Worm (Caenorhabditis elegans) whole organism, L1 larva: ENCODE results near the gene glb-6.

Experiments used
- C34B4.2 ChIP-seq: sonication (generic microtip); optimal IDR thresholded peaks from 2 replicates; lab custom pipeline; 2017; ENCODE audit warnings: mild to moderate bottlenecking, missing genetic modification characterization, missing compliant biosample characterization
- aha-1 ChIP-seq: fragments of 150-350 bp; optimal IDR thresholded peaks from 2 replicates; lab custom pipeline; 2014; ENCODE audit warnings: missing biosample characterization, missing genetic modification characterization
- ama-1 ChIP-seq: fragments of 150-350 bp; optimal IDR thresholded peaks from 2 replicates; lab custom pipeline; 2014
- blmp-1 ChIP-seq: fragments of 150-350 bp; optimal IDR thresholded peaks from 2 replicates; lab custom pipeline; 2014; ENCODE audit warnings: missing biosample characterization, missing genetic modification characterization
- ceh-82 ChIP-seq, 3 experiments: fragments of 150-350 bp in 1 of 3; sonication (generic microtip) in 2 of 3; optimal IDR thresholded peaks; 2 replicates each; lab custom pipeline; 2014 to 2017; ENCODE audit warnings: missing biosample characterization in 3 of 3, missing genetic modification characterization in 3 of 3
- ceh-88 ChIP-seq: fragments of 200-800 bp; sonication (Bioruptor generic); IDR thresholded peaks from 2 replicates; pipeline ENCODE4 v1.3.6; 2022; ENCODE audit warnings: missing genetic modification characterization, missing compliant biosample characterization
- dpl-1 ChIP-seq, 3 experiments: fragments of 150-350 bp in 2 of 3; sonication (generic microtip) in 1 of 3; optimal IDR thresholded peaks; 2 replicates each; lab custom pipeline; 2014 to 2017; ENCODE audit warnings: missing biosample characterization in 3 of 3, missing genetic modification characterization in 3 of 3, missing genetic modification reagents in 3 of 3
- efl-1 ChIP-seq, 4 experiments: fragments of 150-350 bp; optimal IDR thresholded peaks in 3 of 4; peaks in 1 of 4; 1 replicate in 1 of 4; 2 replicates in 3 of 4; lab custom pipeline; 2014; ENCODE audit warnings: missing biosample characterization in 2 of 4, missing genetic modification characterization in 2 of 4, missing genetic modification reagents in 2 of 4
- efl-3 ChIP-seq: fragments of 200-800 bp; sonication (Bioruptor generic); optimal IDR thresholded peaks from 2 replicates; lab custom pipeline; 2018; ENCODE audit warnings: mild to moderate bottlenecking, missing genetic modification characterization, missing compliant biosample characterization
- hlh-4 ChIP-seq: sonication (generic microtip); optimal IDR thresholded peaks from 2 replicates; lab custom pipeline; 2016; ENCODE audit warnings: mild to moderate bottlenecking, missing genetic modification characterization, missing compliant biosample characterization
- isw-1 ChIP-seq: fragments of 200-800 bp; sonication (Bioruptor generic); IDR thresholded peaks from 2 replicates; pipeline ENCODE4 v1.3.6; 2022; ENCODE audit warnings: missing genetic modification characterization, missing compliant biosample characterization
- jun-1 ChIP-seq: fragments of 150-350 bp; optimal IDR thresholded peaks from 2 replicates; lab custom pipeline; 2014; ENCODE audit warnings: missing biosample characterization, missing genetic modification reagents, missing genetic modification characterization
- lin-13 ChIP-seq: fragments of 150-350 bp; optimal IDR thresholded peaks from 2 replicates; lab custom pipeline; 2014; ENCODE audit warnings: missing biosample characterization, missing genetic modification reagents, missing genetic modification characterization
- lin-14 ChIP-seq: fragments of 200-800 bp; sonication (Bioruptor generic); optimal IDR thresholded peaks from 2 replicates; lab custom pipeline; 2018; ENCODE audit warnings: mild to moderate bottlenecking, missing genetic modification characterization, moderate library complexity, missing compliant biosample characterization
- lin-35 ChIP-seq, 2 experiments: fragments of 150-350 bp; optimal IDR thresholded peaks; 2 replicates each; lab custom pipeline; 2014; ENCODE audit warnings: missing biosample characterization in 2 of 2, missing genetic modification characterization in 2 of 2, missing genetic modification reagents in 2 of 2
- lin-39 ChIP-seq: fragments of 150-350 bp; optimal IDR thresholded peaks from 2 replicates; lab custom pipeline; 2014; ENCODE audit warnings: missing biosample characterization, missing genetic modification reagents, missing genetic modification characterization
- lir-3 ChIP-seq: sonication (generic microtip); optimal IDR thresholded peaks from 2 replicates; lab custom pipeline; 2016; ENCODE audit warnings: mild to moderate bottlenecking, missing genetic modification characterization, moderate library complexity, missing compliant biosample characterization; ENCODE audit not compliant: poor library complexity
- lsy-2 ChIP-seq, 2 experiments: fragments of 150-350 bp; optimal IDR thresholded peaks; 2 replicates each; lab custom pipeline; 2014; ENCODE audit warnings: missing biosample characterization in 2 of 2, missing genetic modification characterization in 2 of 2
- mab-9 ChIP-seq: fragments of 200-800 bp; sonication (Bioruptor generic); IDR thresholded peaks from 2 replicates; pipeline ENCODE4 v1.3.6; 2022; ENCODE audit warnings: missing genetic modification reagents, missing genetic modification characterization, missing compliant biosample characterization
- mdl-1 ChIP-seq, 2 experiments: fragments of 150-350 bp; optimal IDR thresholded peaks; 2 replicates each; lab custom pipeline; 2014 to 2017; ENCODE audit warnings: missing biosample characterization in 2 of 2, missing genetic modification characterization in 2 of 2, inconsistent platforms in 1 of 2
- mef-2 ChIP-seq: fragments of 150-350 bp; optimal IDR thresholded peaks from 2 replicates; lab custom pipeline; 2014; ENCODE audit warnings: missing biosample characterization, missing genetic modification characterization
- mep-1 ChIP-seq: fragments of 150-350 bp; optimal IDR thresholded peaks from 2 replicates; lab custom pipeline; 2014; ENCODE audit warnings: missing biosample characterization, missing genetic modification characterization
- nhr-12 ChIP-seq: sonication (generic microtip); optimal IDR thresholded peaks from 2 replicates; lab custom pipeline; 2017; ENCODE audit warnings: missing biosample characterization, missing genetic modification characterization
- nhr-20 ChIP-seq: sonication (generic microtip); optimal IDR thresholded peaks from 2 replicates; lab custom pipeline; 2016; ENCODE audit warnings: mild to moderate bottlenecking, missing genetic modification characterization, missing compliant biosample characterization
- nhr-47 ChIP-seq: sonication (generic microtip); optimal IDR thresholded peaks from 2 replicates; lab custom pipeline; 2016; ENCODE audit warnings: mild to moderate bottlenecking, missing genetic modification characterization, moderate library complexity, missing compliant biosample characterization
- nhr-77 ChIP-seq: fragments of 150-350 bp; optimal IDR thresholded peaks from 2 replicates; lab custom pipeline; 2014; ENCODE audit warnings: missing biosample characterization, missing genetic modification characterization
- nhr-85 ChIP-seq: sonication (generic microtip); peaks from one replicate; lab custom pipeline; 2016; ENCODE audit warnings: missing genetic modification characterization, inconsistent platforms, missing compliant biosample characterization
- nhr-90 ChIP-seq: sonication (generic microtip); optimal IDR thresholded peaks from 2 replicates; lab custom pipeline; 2016; ENCODE audit warnings: mild to moderate bottlenecking, missing genetic modification characterization, missing compliant biosample characterization; ENCODE audit not compliant: poor library complexity
- pag-3 ChIP-seq: sonication (generic microtip); optimal IDR thresholded peaks from 2 replicates; lab custom pipeline; 2017; ENCODE audit warnings: missing genetic modification characterization, mild to moderate bottlenecking, missing compliant biosample characterization, antibody characterized with exemption, borderline replicate concordance; ENCODE audit not compliant: insufficient read depth
- pqm-1 ChIP-seq: sonication (generic microtip); optimal IDR thresholded peaks from 3 replicates; lab custom pipeline; 2017; ENCODE audit warnings: missing biosample characterization, missing genetic modification characterization
- rnt-1 ChIP-seq: sonication (generic microtip); optimal IDR thresholded peaks from 2 replicates; lab custom pipeline; 2016; ENCODE audit warnings: mild to moderate bottlenecking, missing genetic modification characterization, moderate library complexity, missing compliant biosample characterization
- skn-1 ChIP-seq: fragments of 150-350 bp; optimal IDR thresholded peaks from 2 replicates; lab custom pipeline; 2014; ENCODE audit warnings: missing biosample characterization, missing genetic modification characterization
- snpc-4 ChIP-seq: fragments of 150-350 bp; optimal IDR thresholded peaks from 2 replicates; lab custom pipeline; 2014; ENCODE audit warnings: missing biosample characterization, missing genetic modification characterization
- sptf-1 ChIP-seq: fragments of 150-350 bp; optimal IDR thresholded peaks from 2 replicates; lab custom pipeline; 2014; ENCODE audit warnings: missing biosample characterization, missing genetic modification characterization
- sup-37 ChIP-seq: fragments of 200-800 bp; sonication (Bioruptor generic); optimal IDR thresholded peaks from 2 replicates; lab custom pipeline; 2018; ENCODE audit warnings: mild to moderate bottlenecking, missing genetic modification characterization, missing compliant biosample characterization
- swsn-7 ChIP-seq: sonication (generic microtip); optimal IDR thresholded peaks from 2 replicates; lab custom pipeline; 2016; ENCODE audit warnings: missing genetic modification characterization, missing compliant biosample characterization
- tbx-2 ChIP-seq: sonication (generic microtip); optimal IDR thresholded peaks from 2 replicates; lab custom pipeline; 2016; ENCODE audit warnings: missing genetic modification characterization, missing compliant biosample characterization
- unc-130 ChIP-seq: fragments of 150-350 bp; optimal IDR thresholded peaks from 2 replicates; lab custom pipeline; 2017; ENCODE audit warnings: missing biosample characterization, missing genetic modification characterization, inconsistent platforms
- unc-30 ChIP-seq: sonication (generic microtip); optimal IDR thresholded peaks from 2 replicates; lab custom pipeline; 2017; ENCODE audit warnings: missing biosample characterization, missing genetic modification characterization
- unc-98 ChIP-seq: fragments of 200-800 bp; sonication (Bioruptor generic); IDR thresholded peaks from 2 replicates; pipeline ENCODE4 v1.3.6; 2022; ENCODE audit warnings: missing genetic modification characterization, missing compliant biosample characterization
- xbp-1 ChIP-seq: sonication (generic microtip); optimal IDR thresholded peaks from 2 replicates; lab custom pipeline; 2016; ENCODE audit warnings: missing genetic modification characterization, missing compliant biosample characterization
- ztf-4 ChIP-seq: fragments of 150-350 bp; optimal IDR thresholded peaks from 2 replicates; lab custom pipeline; 2014; ENCODE audit warnings: missing biosample characterization, missing genetic modification characterization

Gene glb-6

ce11 chrV:5613109-5613508 lies 42.8 kb upstream of the glb-6 start, which contains the start of gene lrpc-1:
Gene lrpc-1, minus strand, starts transcription at chrV:5613209.
- TF ChIP-seq nhr-20 (tag; lab: Kevin White, UChicago) = no peak
- no peak for TF ChIP-seq dpl-1 (GFP tag; optimal IDR thresholded peaks at IDR 0.05; lab: Kevin White, UChicago)
- no peak for TF ChIP-seq C34B4.2 (tag; lab: Kevin White, UChicago)
- TF ChIP-seq mdl-1 (tag; optimal IDR thresholded peaks at IDR 0.05; lab: Kevin White, UChicago) = no peak
- TF ChIP-seq xbp-1 (tag; lab: Kevin White, UChicago) = no peak
- no peak for TF ChIP-seq lir-3
- no peak for TF ChIP-seq nhr-12 (tag; lab: Kevin White, UChicago)
- no peak for TF ChIP-seq efl-3 (GFP tag; lab: Kevin White, UChicago)
- TF ChIP-seq unc-30 = no peak

- TF ChIP-seq ceh-88 (GFP tag; lab: Robert Waterston, UW) (no peak), ztf-4 (tag; lab: Kevin White, UChicago) (no peak)
Measured at ce11 chrV:5610186-5610585, 39.9 kb upstream of the glb-6 start.

- TF ChIP-seq sup-37 (GFP tag; lab: Kevin White, UChicago) (no peak), pqm-1 (no peak), rnt-1 (tag; lab: Kevin White, UChicago) (peak; percentile 38)
Measured at ce11 chrV:5606255-5606654, 35.9 kb upstream of the glb-6 start, which contains the start of gene CD4.1. Gene CD4.1, plus strand, starts transcription at chrV:5606555.

- no peak for TF ChIP-seq tbx-2 (tag; lab: Kevin White, UChicago)
- no peak for TF ChIP-seq unc-98 (GFP tag; lab: Robert Waterston, UW)
- no peak for TF ChIP-seq xbp-1 (tag; lab: Kevin White, UChicago)
- TF ChIP-seq aha-1 (tag; lab: Kevin White, UChicago) = no peak
- TF ChIP-seq nhr-77 (tag; lab: Kevin White, UChicago) = no peak
- TF ChIP-seq efl-1 (optimal IDR thresholded peaks at IDR 0.05; lab: Kevin White, UChicago) = no peak
- no peak for TF ChIP-seq efl-1 (GFP tag; optimal IDR thresholded peaks at IDR 0.05 in 1 of 2; lab: Kevin White, UChicago)
- no peak for TF ChIP-seq mab-9 (GFP tag; lab: Robert Waterston, UW)
- no peak for TF ChIP-seq nhr-90 (tag; lab: Kevin White, UChicago)
- no peak for TF ChIP-seq unc-30
- no peak for TF ChIP-seq nhr-12 (tag; lab: Kevin White, UChicago)
- no peak for TF ChIP-seq ama-1 (lab: Kevin White, UChicago)
- TF ChIP-seq pag-3 (tag; lab: Kevin White, UChicago) = no peak
- TF ChIP-seq swsn-7 (tag; lab: Kevin White, UChicago) = no peak
- TF ChIP-seq mdl-1 (tag; optimal IDR thresholded peaks at IDR 0.05; lab: Kevin White, UChicago) = no peak
- TF ChIP-seq hlh-4 (tag; lab: Kevin White, UChicago) = no peak
- TF ChIP-seq lin-13 = no peak
- TF ChIP-seq mef-2 = no peak
- TF ChIP-seq, all 84 proteins: peak for 0
Measured at ce11 chrV:5601263-5601662, 30.9 kb upstream of the glb-6 start, which contains the start of gene CD4.8. Gene CD4.8, minus strand, starts transcription at chrV:5601363.

ce11 chrV:5596391-5597030 lies 26.2 kb upstream of the glb-6 start, which contains the start of gene zhit-1:
Gene zhit-1, minus strand, starts transcription at chrV:5596551.
- TF ChIP-seq pag-3 (tag; lab: Kevin White, UChicago) (no peak), rnt-1 (tag; lab: Kevin White, UChicago) (peak; percentile 24), dpl-1 (GFP tag; optimal IDR thresholded peaks at IDR 0.05; lab: Kevin White, UChicago) (peak; percentile 85 to 92 (median 89)), lsy-2 (tag; optimal IDR thresholded peaks at IDR 0.05; lab: Kevin White, UChicago) (peak; percentile 21 to 70), isw-1 (GFP tag; lab: Robert Waterston, UW) (peak; percentile 29; the same call in 1 of the 2 replicates), nhr-20 (tag; lab: Kevin White, UChicago) (peak; percentile 1), sptf-1 (tag; lab: Kevin White, UChicago) (no peak), nhr-47 (tag; lab: Kevin White, UChicago) (peak; percentile 52), pqm-1 (no peak), unc-130 (tag; lab: Kevin White, UChicago) (peak; percentile 61), snpc-4 (tag; lab: Kevin White, UChicago) (peak; percentile 68), xbp-1 (tag; lab: Kevin White, UChicago) (peak; percentile 15), lin-35 (GFP tag; optimal IDR thresholded peaks at IDR 0.05; lab: Kevin White, UChicago) (peak; percentile 94 to 97), skn-1 (tag; lab: Kevin White, UChicago) (peak; percentile 36), nhr-90 (tag; lab: Kevin White, UChicago) (peak; percentile 37), mep-1 (tag; lab: Kevin White, UChicago) (peak; percentile 35), nhr-85 (tag; lab: Kevin White, UChicago) (peak; percentile 30), lin-39 (tag; lab: Kevin White, UChicago) (no peak), jun-1 (no peak), mab-9 (GFP tag; lab: Robert Waterston, UW) (no peak), ceh-82 (tag; optimal IDR thresholded peaks at IDR 0.05; lab: Kevin White, UChicago) (peak in 1 of 3 experiments; percentile 13), blmp-1 (tag; lab: Kevin White, UChicago) (peak; percentile 4), lin-13 (no peak), lin-14 (GFP tag; lab: Kevin White, UChicago) (no peak)
